Fruit fly (Drosophila melanogaster) whole organism, adult: ENCODE measurements around the gene CG1271.

Source experiments
- CG12768 ChIP-seq: fragments of 200-800 bp; sonication (Bioruptor generic); optimal IDR thresholded peaks from 2 replicates; lab custom pipeline; 2017; ENCODE audit warnings: missing biosample characterization, missing genetic modification characterization, mild to moderate bottlenecking, moderate library complexity, missing genetic modification reagents
- CG1620 ChIP-seq: fragments of 200-800 bp; sonication (Bioruptor generic); optimal IDR thresholded peaks from 2 replicates; lab custom pipeline; 2016; ENCODE audit warnings: missing biosample characterization, missing genetic modification characterization
- CG7045 ChIP-seq: fragments of 200-800 bp; sonication (Bioruptor generic); optimal IDR thresholded peaks from 2 replicates; lab custom pipeline; 2017; ENCODE audit warnings: missing biosample characterization, mild to moderate bottlenecking, missing genetic modification characterization
- CG7101 ChIP-seq: fragments of 200-800 bp; sonication (Bioruptor generic); optimal IDR thresholded peaks from 2 replicates; lab custom pipeline; 2018; ENCODE audit warnings: missing biosample characterization, mild to moderate bottlenecking, missing genetic modification characterization, moderate library complexity
- Clk ChIP-seq: fragments of 200-800 bp; sonication (Bioruptor generic); optimal IDR thresholded peaks from 2 replicates; lab custom pipeline; 2017; ENCODE audit warnings: missing biosample characterization, missing genetic modification characterization
- Crg-1 ChIP-seq: fragments of 200-800 bp; sonication (Bioruptor generic); optimal IDR thresholded peaks from 2 replicates; lab custom pipeline; 2016; ENCODE audit warnings: missing biosample characterization, missing genetic modification characterization
- cnc ChIP-seq, 2 experiments: fragments of >200 bp; optimal IDR thresholded peaks; 2 replicates each; lab custom pipeline; 2017
- kay ChIP-seq: fragments of 200-800 bp; sonication (Bioruptor generic); peaks from one replicate; lab custom pipeline; 2016; ENCODE audit warnings: missing biosample characterization, missing genetic modification characterization, borderline replicate concordance
- ovo ChIP-seq: fragments of 200-800 bp; sonication (Bioruptor generic); optimal IDR thresholded peaks from 2 replicates; lab custom pipeline; 2016; ENCODE audit warnings: missing biosample characterization, missing genetic modification characterization
- pad ChIP-seq: fragments of 200-800 bp; sonication (Bioruptor generic); optimal IDR thresholded peaks from 3 replicates; lab custom pipeline; 2017; ENCODE audit warnings: missing biosample characterization, missing genetic modification characterization, mild to moderate bottlenecking, moderate library complexity, missing genetic modification reagents
- toe ChIP-seq: fragments of 200-800 bp; sonication (Bioruptor generic); optimal IDR thresholded peaks from 2 replicates; lab custom pipeline; 2016; ENCODE audit warnings: missing biosample characterization, missing genetic modification characterization

dm6 chr3L:3015969-3016368, 36.3 kb upstream of the CG1271 start, which contains the start of gene CG32488:
- TF ChIP-seq CG7045 (GFP tag; lab: Kevin White, UChicago), result no peak
- no peak for TF ChIP-seq toe (GFP tag; lab: Kevin White, UChicago)
- TF ChIP-seq pad, result no peak
- no peak for TF ChIP-seq cnc (optimal IDR thresholded peaks at IDR 0.05; lab: Kevin White, UChicago)
- TF ChIP-seq Clk, result no peak
- TF ChIP-seq kay (GFP tag; lab: Kevin White, UChicago), result no peak
- no peak for TF ChIP-seq CG1620 (GFP tag; lab: Kevin White, UChicago)
- TF ChIP-seq CG7101 (tag; lab: Kevin White, UChicago), result no peak
- TF ChIP-seq Crg-1, result no peak
- no peak for TF ChIP-seq CG12768 (GFP tag; lab: Kevin White, UChicago)
- no peak for TF ChIP-seq ovo
